Worm (Caenorhabditis elegans) whole organism, mixed stage, embryonic: Measurements from ENCODE around the gene hcp-2.

Source experiments
- bed-3 ChIP-seq: fragments of 200-800 bp; sonication (Bioruptor generic); optimal IDR thresholded peaks from 3 replicates; lab custom pipeline; 2018; ENCODE audit warnings: mild to moderate bottlenecking, missing genetic modification characterization, moderate library complexity, missing compliant biosample characterization
- elt-1 ChIP-seq: sonication (generic microtip); optimal IDR thresholded peaks from 2 replicates; lab custom pipeline; 2017; ENCODE audit warnings: missing genetic modification characterization, mild to moderate bottlenecking, missing compliant biosample characterization, antibody characterized with exemption, moderate library complexity, borderline replicate concordance; ENCODE audit not compliant: insufficient read depth
- elt-3 ChIP-seq: fragments of 150-350 bp; optimal IDR thresholded peaks from 2 replicates; lab custom pipeline; 2014; ENCODE audit warnings: missing biosample characterization, missing genetic modification characterization
- ham-2 ChIP-seq: fragments of 200-800 bp; sonication (Bioruptor generic); optimal IDR thresholded peaks from 2 replicates; lab custom pipeline; 2018; ENCODE audit warnings: mild to moderate bottlenecking, missing genetic modification characterization, missing compliant biosample characterization
- lsy-2 ChIP-seq: fragments of 150-350 bp; optimal IDR thresholded peaks from 2 replicates; lab custom pipeline; 2014; ENCODE audit warnings: missing biosample characterization, missing genetic modification characterization
- mep-1 ChIP-seq: fragments of 150-350 bp; optimal IDR thresholded peaks from 2 replicates; lab custom pipeline; 2017; ENCODE audit warnings: missing biosample characterization, missing genetic modification reagents, missing genetic modification characterization, inconsistent platforms
- mls-2 ChIP-seq: sonication (generic microtip); optimal IDR thresholded peaks from 2 replicates; lab custom pipeline; 2016; ENCODE audit warnings: mild to moderate bottlenecking, missing genetic modification characterization, moderate library complexity, missing compliant biosample characterization
- nhr-12 ChIP-seq: fragments of 150-350 bp; optimal IDR thresholded peaks from 2 replicates; lab custom pipeline; 2014; ENCODE audit warnings: missing biosample characterization, missing genetic modification characterization
- nhr-237 ChIP-seq: fragments of 150-350 bp; optimal IDR thresholded peaks from 2 replicates; lab custom pipeline; 2014; ENCODE audit warnings: missing biosample characterization, missing genetic modification characterization
- nhr-28 ChIP-seq: fragments of 150-350 bp; optimal IDR thresholded peaks from 2 replicates; lab custom pipeline; 2014; ENCODE audit warnings: missing biosample characterization, missing genetic modification characterization
- pha-4 ChIP-seq: fragments of 150-350 bp; optimal IDR thresholded peaks from 2 replicates; lab custom pipeline; 2018; ENCODE audit warnings: missing biosample characterization, missing genetic modification reagents, missing genetic modification characterization
- unc-120 ChIP-seq: sonication (generic microtip); optimal IDR thresholded peaks from 2 replicates; lab custom pipeline; 2017; ENCODE audit warnings: missing genetic modification characterization, missing compliant biosample characterization; ENCODE audit not compliant: poor library complexity, severe bottlenecking

DNA sequence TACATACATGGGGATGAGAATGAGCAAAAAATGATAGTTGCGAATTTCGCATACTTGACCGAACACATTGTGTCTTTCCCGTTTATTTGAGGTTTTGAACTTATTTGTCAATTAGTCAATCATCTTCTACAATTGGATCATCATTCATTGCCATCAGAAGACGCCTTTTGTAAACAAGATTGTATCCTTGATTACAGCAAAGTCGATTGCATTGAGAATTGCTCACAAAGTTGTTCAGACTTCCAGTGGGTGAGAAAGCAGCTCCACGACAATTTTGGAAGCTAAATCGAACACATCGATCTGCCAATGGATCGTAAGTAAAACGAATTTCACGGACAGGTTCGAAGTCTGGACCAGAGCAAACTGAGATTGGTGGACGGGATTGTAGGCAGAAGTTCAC is 34.6 kb downstream of the hcp-2 start:
- no peak for TF ChIP-seq nhr-237 (tag; lab: Kevin White, UChicago)
- TF ChIP-seq pha-4 (tag; lab: Kevin White, UChicago), result no peak
- no peak for TF ChIP-seq elt-3 (tag; lab: Kevin White, UChicago)
- TF ChIP-seq bed-3 (GFP tag; lab: Kevin White, UChicago), result no peak
- no peak for TF ChIP-seq ham-2 (GFP tag; lab: Kevin White, UChicago)
- no peak for TF ChIP-seq lsy-2 (tag; lab: Kevin White, UChicago)
- TF ChIP-seq nhr-12, result no peak
- no peak for TF ChIP-seq unc-120 (tag; lab: Kevin White, UChicago)
- no peak for TF ChIP-seq mls-2 (tag; lab: Kevin White, UChicago)
- TF ChIP-seq nhr-28 (tag; lab: Kevin White, UChicago), result no peak
- no peak for TF ChIP-seq mep-1 (tag; lab: Kevin White, UChicago)
- TF ChIP-seq elt-1 (tag; lab: Kevin White, UChicago), result no peak
